Worm (Caenorhabditis elegans): Measurements from ENCODE around the gene W06G6.10.

The W06G6.10 gene

DNA sequence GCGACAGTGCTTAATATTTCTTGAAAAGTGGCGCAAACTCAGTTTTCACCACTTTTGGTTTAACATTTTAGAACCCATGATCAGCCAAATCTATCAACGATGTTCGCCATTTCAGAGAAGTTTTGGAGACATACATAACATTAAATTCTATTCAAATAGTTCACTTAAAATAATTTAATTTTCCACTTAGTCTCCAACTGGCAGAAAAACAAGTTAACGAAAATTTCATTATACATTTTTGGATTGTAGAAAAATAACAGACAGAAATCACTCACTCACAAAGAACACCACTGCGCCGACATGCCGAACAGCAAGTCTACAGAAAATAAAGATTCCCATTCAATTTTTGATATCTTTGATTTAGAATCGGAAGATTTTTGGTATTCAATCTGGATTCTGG lies 33.0 kb upstream of the W06G6.10 start, which contains the start of gene srw-44:
Gene srw-44 (plus strand): TSS at position 301 of the 400 bp plus-strand sequence.
- no peak for TF ChIP-seq grh-1 (GFP tag; IDR thresholded peaks at IDR 0.05)
- no peak for TF ChIP-seq rnt-1 (tag; optimal IDR thresholded peaks at IDR 0.05)
- no peak for TF ChIP-seq egl-13 (tag; optimal IDR thresholded peaks at IDR 0.05)
- TF ChIP-seq lin-14 (GFP tag; optimal IDR thresholded peaks at IDR 0.05): no peak
- TF ChIP-seq ama-1 (optimal IDR thresholded peaks at IDR 0.05): no peak

- no peak for TF ChIP-seq fkh-10 (GFP tag; optimal IDR thresholded peaks at IDR 0.05)
- TF ChIP-seq vab-15 (tag; optimal IDR thresholded peaks at IDR 0.05): no peak
- no peak for TF ChIP-seq mep-1 (tag; optimal IDR thresholded peaks at IDR 0.05)
- TF ChIP-seq fos-1 (tag; optimal IDR thresholded peaks at IDR 0.05): no peak
- TF ChIP-seq ets-5 (GFP tag; IDR thresholded peaks at IDR 0.05): no peak
- TF ChIP-seq lin-15B (tag; optimal IDR thresholded peaks at IDR 0.05): no peak
- no peak for TF ChIP-seq mef-2 (tag; optimal IDR thresholded peaks at IDR 0.05)
- TF ChIP-seq ceh-90 (tag; optimal IDR thresholded peaks at IDR 0.05): no peak
- no peak for TF ChIP-seq xbp-1 (tag; optimal IDR thresholded peaks at IDR 0.05)
These were observed 32.2 kb upstream of the W06G6.10 start, which contains the start of gene srz-103 for ce11 chrV:16679237-16679636. Gene srz-103 (minus strand): TSS chrV:16679337.

- no peak for TF ChIP-seq rnt-1 (tag; optimal IDR thresholded peaks at IDR 0.05)
- TF ChIP-seq unc-30 (tag; optimal IDR thresholded peaks at IDR 0.05): no peak
- no peak for TF ChIP-seq mep-1 (tag; optimal IDR thresholded peaks at IDR 0.05)
- no peak for TF ChIP-seq nhr-76 (tag; optimal IDR thresholded peaks at IDR 0.05)
- TF ChIP-seq ztf-4 (tag; optimal IDR thresholded peaks at IDR 0.05): no peak
- TF ChIP-seq fkh-10 (GFP tag; optimal IDR thresholded peaks at IDR 0.05): no peak
- TF ChIP-seq nhr-84 (tag; optimal IDR thresholded peaks at IDR 0.05): no peak
- no peak for TF ChIP-seq lin-13 (GFP tag; optimal IDR thresholded peaks at IDR 0.05)
- no peak for TF ChIP-seq ceh-82 (tag; optimal IDR thresholded peaks at IDR 0.05)
- no peak for TF ChIP-seq mdl-1 (tag; optimal IDR thresholded peaks at IDR 0.05)
- no peak for TF ChIP-seq swsn-7 (tag; optimal IDR thresholded peaks at IDR 0.05)
- no peak for TF ChIP-seq aly-2 (tag; optimal IDR thresholded peaks at IDR 0.05)
- no peak for TF ChIP-seq C16A3.4 (tag; optimal IDR thresholded peaks at IDR 0.05)
- no peak for TF ChIP-seq unc-98 (GFP tag; IDR thresholded peaks at IDR 0.05)
- TF ChIP-seq nhr-77 (tag; optimal IDR thresholded peaks at IDR 0.05): no peak
- no peak for TF ChIP-seq lin-35 (GFP tag; optimal IDR thresholded peaks at IDR 0.05)
- no peak for TF ChIP-seq efl-1 (optimal IDR thresholded peaks at IDR 0.05)
- TF ChIP-seq efl-1 (GFP tag; optimal IDR thresholded peaks at IDR 0.05 in 1 of 2): no peak
- no peak for TF ChIP-seq nhr-47 (tag; optimal IDR thresholded peaks at IDR 0.05)
- no peak for TF ChIP-seq nhr-28 (tag; optimal IDR thresholded peaks at IDR 0.05)
These were observed 28.6 kb upstream of the W06G6.10 start, which contains the start of gene srz-1 for ce11 chrV:16675553-16675952. Gene srz-1 (plus strand): TSS chrV:16675853.

- no peak for TF ChIP-seq nhr-237 (tag; optimal IDR thresholded peaks at IDR 0.05)
- TF ChIP-seq nhr-90 (tag; optimal IDR thresholded peaks at IDR 0.05; ENCODE audit: poor library complexity): no peak
- no peak for TF ChIP-seq lir-3 (tag; optimal IDR thresholded peaks at IDR 0.05; ENCODE audit: poor library complexity)
- no peak for TF ChIP-seq lin-14 (GFP tag; optimal IDR thresholded peaks at IDR 0.05)
- TF ChIP-seq zip-4 (GFP tag; optimal IDR thresholded peaks at IDR 0.05): no peak
- TF ChIP-seq ces-1 (GFP tag; optimal IDR thresholded peaks at IDR 0.05): no peak
- TF ChIP-seq nhr-85 (tag): no peak
These were observed 27.4 kb upstream of the W06G6.10 start for ce11 chrV:16674399-16674798.

DNA sequence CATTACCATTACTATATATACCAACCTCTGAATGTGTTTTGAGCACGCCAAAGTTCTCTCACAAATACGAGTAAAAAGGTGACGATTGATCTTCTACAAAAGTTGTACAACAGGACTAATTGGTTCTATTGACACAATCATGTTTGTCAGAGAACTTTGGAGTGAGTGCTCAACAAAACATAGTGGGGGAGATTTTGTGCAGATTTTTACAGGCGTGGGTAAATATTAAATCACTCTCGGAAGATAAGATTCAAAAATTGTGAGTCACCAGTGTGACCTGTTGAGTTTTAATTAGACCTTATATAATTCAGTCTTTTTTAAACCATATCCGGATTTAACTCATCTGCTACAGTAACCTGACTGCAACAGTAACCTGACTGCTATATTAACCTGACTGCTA lies 25.2 kb upstream of the W06G6.10 start, which contains the start of gene F14F8.8:
Gene F14F8.8 (minus strand): TSS at position 101 of the 400 bp plus-strand sequence.
- TF ChIP-seq unc-30 (tag; optimal IDR thresholded peaks at IDR 0.05): no peak
- TF ChIP-seq grh-1 (GFP tag; IDR thresholded peaks at IDR 0.05): no peak
- TF ChIP-seq mef-2 (tag; optimal IDR thresholded peaks at IDR 0.05): no peak
- TF ChIP-seq ceh-63 (GFP tag; optimal IDR thresholded peaks at IDR 0.05): no peak
- TF ChIP-seq swsn-7 (tag; optimal IDR thresholded peaks at IDR 0.05): no peak
- TF ChIP-seq hpl-2 (GFP tag; optimal IDR thresholded peaks at IDR 0.05): no peak
- TF ChIP-seq blmp-1 (tag; optimal IDR thresholded peaks at IDR 0.05): no peak
- TF ChIP-seq unc-130 (tag; optimal IDR thresholded peaks at IDR 0.05): no peak
- no peak for TF ChIP-seq isw-1 (GFP tag; IDR thresholded peaks at IDR 0.05)
- no peak for TF ChIP-seq nhr-85 (tag)
- TF ChIP-seq ceh-90 (tag; optimal IDR thresholded peaks at IDR 0.05): no peak
- TF ChIP-seq ceh-88 (GFP tag; IDR thresholded peaks at IDR 0.05): no peak
- TF ChIP-seq hlh-17 (GFP tag; optimal IDR thresholded peaks at IDR 0.05; ENCODE audit: borderline replicate concordance): no peak
- TF ChIP-seq efl-1 (optimal IDR thresholded peaks at IDR 0.05): no peak
- no peak for TF ChIP-seq efl-1 (GFP tag; optimal IDR thresholded peaks at IDR 0.05 in 1 of 2)
- TF ChIP-seq F16B12.6 (tag; optimal IDR thresholded peaks at IDR 0.05): no peak
- TF ChIP-seq nhr-28 (tag; optimal IDR thresholded peaks at IDR 0.05): no peak

Measured in whole organism, L1 larva.